Fruit fly (Drosophila melanogaster) whole organism, embryonic: ENCODE results near the gene E23.
A peak's percentile ranks its signal among the peaks of the same experiment; 100 is the strongest.

ENCODE experiments used
- Ada2b ChIP-seq: fragments of 200-800 bp; sonication (Bioruptor generic); IDR thresholded peaks from 2 replicates; pipeline ENCODE4 v1.3.6; 2022; ENCODE audit warnings: missing biosample characterization, missing genetic modification characterization
- BEAF-32 ChIP-seq: fragments of 200-800 bp; sonication (Bioruptor generic); optimal IDR thresholded peaks from 3 replicates; lab custom pipeline; 2017; ENCODE audit warnings: missing biosample characterization, missing genetic modification characterization, mild to moderate bottlenecking, moderate library complexity, missing genetic modification reagents
- Blimp-1 ChIP-seq: fragments of 200-800 bp; sonication (Bioruptor generic); optimal IDR thresholded peaks from 3 replicates; lab custom pipeline; 2018; ENCODE audit warnings: missing biosample characterization, missing genetic modification characterization, mild to moderate bottlenecking, moderate library complexity, missing genetic modification reagents
- CG11723 ChIP-seq: fragments of 200-800 bp; sonication (Bioruptor generic); optimal IDR thresholded peaks from 2 replicates; lab custom pipeline; 2017; ENCODE audit warnings: missing biosample characterization, mild to moderate bottlenecking, missing genetic modification characterization
- CG12071 ChIP-seq: fragments of 200-800 bp; sonication (Bioruptor generic); optimal IDR thresholded peaks from 3 replicates; lab custom pipeline; 2018; ENCODE audit warnings: missing biosample characterization, mild to moderate bottlenecking, missing genetic modification characterization
- CG14965 ChIP-seq: fragments of 200-800 bp; sonication (Bioruptor generic); optimal IDR thresholded peaks from 2 replicates; lab custom pipeline; 2016; ENCODE audit warnings: missing biosample characterization, missing genetic modification characterization, borderline replicate concordance
- CG15696 ChIP-seq: fragments of 200-800 bp; sonication (Bioruptor generic); optimal IDR thresholded peaks from 2 replicates; lab custom pipeline; 2019; ENCODE audit warnings: missing biosample characterization, mild to moderate bottlenecking, missing genetic modification characterization, moderate library complexity
- CG1603 ChIP-seq: fragments of 200-800 bp; sonication (Bioruptor generic); optimal IDR thresholded peaks from 2 replicates; lab custom pipeline; 2019; ENCODE audit warnings: missing biosample characterization, mild to moderate bottlenecking, missing genetic modification characterization, moderate library complexity
- CG16815 ChIP-seq: fragments of 200-800 bp; sonication (Bioruptor generic); optimal IDR thresholded peaks from 3 replicates; lab custom pipeline; 2017; ENCODE audit warnings: missing biosample characterization, mild to moderate bottlenecking, missing genetic modification characterization
- CG18599 ChIP-seq: fragments of 200-800 bp; sonication (Bioruptor generic); optimal IDR thresholded peaks from 3 replicates; lab custom pipeline; 2017; ENCODE audit warnings: missing biosample characterization, missing genetic modification characterization, mild to moderate bottlenecking, moderate library complexity, missing genetic modification reagents
- CG31224 ChIP-seq: fragments of 200-800 bp; sonication (Bioruptor generic); IDR thresholded peaks from 2 replicates; pipeline ENCODE4 v1.3.6; 2022; ENCODE audit warnings: missing biosample characterization, missing genetic modification characterization
- CG34224 ChIP-seq: fragments of 200-800 bp; sonication (Bioruptor generic); IDR thresholded peaks from 3 replicates; pipeline ENCODE4 v1.3.6; 2022; ENCODE audit warnings: missing biosample characterization, missing genetic modification characterization; ENCODE audit not compliant: partially characterized antibody
- CG4282 ChIP-seq: fragments of 200-800 bp; sonication (Bioruptor generic); optimal IDR thresholded peaks from 2 replicates; lab custom pipeline; 2016; ENCODE audit warnings: missing biosample characterization, missing genetic modification characterization
- CG4328 ChIP-seq: fragments of 200-800 bp; sonication (Bioruptor generic); optimal IDR thresholded peaks from 3 replicates; lab custom pipeline; 2017; ENCODE audit warnings: missing biosample characterization, missing genetic modification reagents, missing genetic modification characterization
- CG4360 ChIP-seq: fragments of 200-800 bp; sonication (Bioruptor generic); IDR thresholded peaks from 2 replicates; pipeline ENCODE4 v1.3.6; 2022; ENCODE audit warnings: missing biosample characterization, missing genetic modification characterization
- CG5953 ChIP-seq: fragments of 200-800 bp; sonication (Bioruptor generic); IDR thresholded peaks from 2 replicates; pipeline ENCODE4 v1.3.6; 2022; ENCODE audit warnings: missing biosample characterization, missing genetic modification characterization
- CG6254 ChIP-seq: fragments of 200-800 bp; sonication (Bioruptor generic); optimal IDR thresholded peaks from 3 replicates; lab custom pipeline; 2017; ENCODE audit warnings: mild to moderate bottlenecking, missing biosample characterization, missing genetic modification reagents, missing genetic modification characterization
- CG6272 ChIP-seq: fragments of 200-800 bp; sonication (Bioruptor generic); IDR thresholded peaks from 2 replicates; pipeline ENCODE4 v1.3.6; 2022; ENCODE audit warnings: missing biosample characterization, missing genetic modification characterization
- CG6854 ChIP-seq: fragments of 200-800 bp; sonication (Bioruptor generic); optimal IDR thresholded peaks from 3 replicates; lab custom pipeline; 2017; ENCODE audit warnings: missing biosample characterization, mild to moderate bottlenecking, missing genetic modification characterization
- CG7987 ChIP-seq: fragments of 200-800 bp; sonication (Bioruptor generic); optimal IDR thresholded peaks from 2 replicates; lab custom pipeline; 2018; ENCODE audit warnings: missing biosample characterization, mild to moderate bottlenecking, missing genetic modification characterization, moderate library complexity
- CG8944 ChIP-seq: fragments of 200-800 bp; sonication (Bioruptor generic); optimal IDR thresholded peaks from 3 replicates; lab custom pipeline; 2016; ENCODE audit warnings: missing biosample characterization, missing genetic modification characterization
- CG9609 ChIP-seq: fragments of 200-800 bp; sonication (Bioruptor generic); optimal IDR thresholded peaks from 3 replicates; lab custom pipeline; 2016; ENCODE audit warnings: missing biosample characterization, missing genetic modification characterization
- CHES-1-like ChIP-seq: fragments of 200-800 bp; sonication (Bioruptor generic); optimal IDR thresholded peaks from 2 replicates; lab custom pipeline; 2016; ENCODE audit warnings: missing biosample characterization, missing genetic modification characterization
- CrebB ChIP-seq: fragments of 200-800 bp; sonication (Bioruptor generic); optimal IDR thresholded peaks from 3 replicates; lab custom pipeline; 2018; ENCODE audit warnings: missing biosample characterization, mild to moderate bottlenecking, missing genetic modification characterization
- Elba2 ChIP-seq: fragments of 200-800 bp; sonication (Bioruptor generic); optimal IDR thresholded peaks from 3 replicates; lab custom pipeline; 2016; ENCODE audit warnings: missing biosample characterization, missing genetic modification characterization
- Ets65A ChIP-seq: fragments of 200-800 bp; sonication (Bioruptor generic); peaks from one replicate; lab custom pipeline; 2016; ENCODE audit warnings: missing biosample characterization, missing genetic modification characterization
- Gsc ChIP-seq: fragments of 200-800 bp; sonication (Bioruptor generic); IDR thresholded peaks from 2 replicates; pipeline ENCODE4 v1.3.6; 2022; ENCODE audit warnings: missing biosample characterization, missing genetic modification characterization
- HHEX ChIP-seq: fragments of 200-800 bp; sonication (Bioruptor generic); optimal IDR thresholded peaks from 3 replicates; lab custom pipeline; 2017; ENCODE audit warnings: missing biosample characterization, mild to moderate bottlenecking, missing genetic modification characterization, missing genetic modification reagents
- HLH54F ChIP-seq: fragments of 200-800 bp; sonication (Bioruptor generic); optimal IDR thresholded peaks from 3 replicates; lab custom pipeline; 2016; ENCODE audit warnings: missing biosample characterization, missing genetic modification characterization
- Lhr ChIP-seq: fragments of 200-800 bp; sonication (Bioruptor generic); optimal IDR thresholded peaks from 3 replicates; lab custom pipeline; 2017; ENCODE audit warnings: mild to moderate bottlenecking, missing biosample characterization, missing genetic modification reagents, missing genetic modification characterization
- MESR4 ChIP-seq: fragments of 200-800 bp; sonication (Bioruptor generic); optimal IDR thresholded peaks from 2 replicates; lab custom pipeline; 2018; ENCODE audit warnings: missing biosample characterization, mild to moderate bottlenecking, missing genetic modification characterization, moderate library complexity
- Mrtf ChIP-seq: fragments of 200-800 bp; sonication (Bioruptor generic); IDR thresholded peaks from 3 replicates; pipeline ENCODE4 v1.3.6; 2022; ENCODE audit warnings: missing biosample characterization, missing genetic modification characterization
- Nf-YB ChIP-seq: fragments of 200-800 bp; sonication (Bioruptor generic); optimal IDR thresholded peaks from 3 replicates; lab custom pipeline; 2019; ENCODE audit warnings: missing biosample characterization, mild to moderate bottlenecking, missing genetic modification characterization, moderate library complexity
- Poxn ChIP-seq: fragments of 200-800 bp; sonication (Bioruptor generic); IDR thresholded peaks from 2 replicates; pipeline ENCODE4 v1.3.6; 2022; ENCODE audit warnings: missing biosample characterization, missing genetic modification characterization
- Ssrp ChIP-seq: fragments of 200-800 bp; sonication (Bioruptor generic); optimal IDR thresholded peaks from 2 replicates; lab custom pipeline; 2018; ENCODE audit warnings: missing biosample characterization, mild to moderate bottlenecking, missing genetic modification characterization, moderate library complexity
- ase ChIP-seq: fragments of 200-800 bp; sonication (Bioruptor generic); IDR thresholded peaks from 3 replicates; pipeline ENCODE4 v1.3.6; 2022; ENCODE audit warnings: missing biosample characterization, missing genetic modification characterization
- bcd ChIP-seq: fragments of 200-800 bp; sonication (Bioruptor generic); optimal IDR thresholded peaks from 2 replicates; lab custom pipeline; 2017; ENCODE audit warnings: missing biosample characterization, mild to moderate bottlenecking, missing genetic modification characterization
- br ChIP-seq: fragments of >200 bp; optimal IDR thresholded peaks from 2 replicates; lab custom pipeline; 2017
- btn ChIP-seq: fragments of 200-800 bp; sonication (Bioruptor generic); optimal IDR thresholded peaks from 2 replicates; lab custom pipeline; 2016; ENCODE audit warnings: missing biosample characterization, missing genetic modification characterization
- chif ChIP-seq, 2 experiments: fragments of 200-800 bp; sonication (Bioruptor generic); optimal IDR thresholded peaks; 3 replicates each; lab custom pipeline; 2016; ENCODE audit warnings: missing biosample characterization in 2 of 2, missing genetic modification characterization in 2 of 2
- corto ChIP-seq: fragments of 200-800 bp; sonication (Bioruptor generic); optimal IDR thresholded peaks from 2 replicates; lab custom pipeline; 2016; ENCODE audit warnings: missing biosample characterization, mild to moderate bottlenecking, missing genetic modification characterization, moderate library complexity
- disco-r ChIP-seq: fragments of 200-800 bp; sonication (Bioruptor generic); optimal IDR thresholded peaks from 2 replicates; lab custom pipeline; 2016; ENCODE audit warnings: missing biosample characterization, missing genetic modification characterization
- dmrt99B ChIP-seq: fragments of 200-800 bp; sonication (Bioruptor generic); optimal IDR thresholded peaks from 2 replicates; lab custom pipeline; 2018; ENCODE audit warnings: missing biosample characterization, mild to moderate bottlenecking, missing genetic modification characterization, moderate library complexity
- en ChIP-seq: fragments of 200-800 bp; sonication (Bioruptor generic); optimal IDR thresholded peaks from 2 replicates; lab custom pipeline; 2016; ENCODE audit warnings: missing biosample characterization, missing genetic modification characterization
- eyg ChIP-seq: fragments of 200-800 bp; sonication (Bioruptor generic); optimal IDR thresholded peaks from 3 replicates; lab custom pipeline; 2016; ENCODE audit warnings: missing biosample characterization, missing genetic modification characterization
- gsb ChIP-seq: fragments of 200-800 bp; sonication (Bioruptor generic); IDR thresholded peaks from 2 replicates; pipeline ENCODE4 v1.3.6; 2022; ENCODE audit warnings: missing biosample characterization, missing genetic modification characterization
- insv ChIP-seq, 2 experiments: fragments of 200-800 bp; sonication (Bioruptor generic); optimal IDR thresholded peaks; 3 replicates each; lab custom pipeline; 2016 to 2018; ENCODE audit warnings: missing biosample characterization in 2 of 2, missing genetic modification characterization in 2 of 2
- lab ChIP-seq: fragments of 200-800 bp; sonication (Bioruptor generic); optimal IDR thresholded peaks from 3 replicates; lab custom pipeline; 2017; ENCODE audit warnings: missing biosample characterization, missing genetic modification characterization, mild to moderate bottlenecking, moderate library complexity, missing genetic modification reagents
- mam ChIP-seq: fragments of 200-800 bp; sonication (Bioruptor generic); optimal IDR thresholded peaks from 3 replicates; lab custom pipeline; 2016; ENCODE audit warnings: missing biosample characterization, missing genetic modification characterization

The E23 gene

dm6 chr2L:3323319-3324287 lies 31.0 kb downstream of the E23 start, which contains the start of gene CG33281 (continued):
- TF ChIP-seq Poxn (no peak), disco-r (GFP tag; lab: Kevin White, UChicago) (no peak), CG4360 (GFP tag; lab: Robert Waterston, UW) (no peak), CG34224 (GFP tag; lab: Robert Waterston, UW) (no peak), HHEX (GFP tag; lab: Kevin White, UChicago) (peak; percentile 75), Mrtf (no peak), ase (no peak), corto (GFP tag; lab: Kevin White, UChicago) (no peak), CG14965 (GFP tag; lab: Kevin White, UChicago) (no peak), chif (GFP tag; optimal IDR thresholded peaks at IDR 0.05; lab: Kevin White, UChicago) (no peak), CG4328 (peak; percentile 63), CG5953 (GFP tag; lab: Robert Waterston, UW) (no peak), bcd (GFP tag; lab: Kevin White, UChicago) (no peak), Elba2 (no peak), CG11723 (no peak), insv (GFP tag; optimal IDR thresholded peaks at IDR 0.05; lab: Kevin White, UChicago) (no peak), eyg (GFP tag; lab: Kevin White, UChicago) (no peak), Ada2b (GFP tag; lab: Robert Waterston, UW) (no peak), gsb (GFP tag; lab: Robert Waterston, UW) (0 out of 2 replicates have a peak, but pooled peaks have one; percentile 28), MESR4 (GFP tag; lab: Kevin White, UChicago) (no peak), CG7987 (GFP tag; lab: Kevin White, UChicago) (peak; percentile 52), Blimp-1 (GFP tag; lab: Kevin White, UChicago) (peak; percentile 35), en (no peak), HLH54F (GFP tag; lab: Kevin White, UChicago) (no peak), CG8944 (no peak), btn (GFP tag; lab: Kevin White, UChicago) (no peak), mam (GFP tag; lab: Kevin White, UChicago) (no peak), CG6272 (GFP tag; lab: Robert Waterston, UW) (no peak), Ets65A (no peak), CG18599 (GFP tag; lab: Kevin White, UChicago) (peak; percentile 49), CG9609 (no peak), Gsc (GFP tag; lab: Robert Waterston, UW) (no peak), lab (GFP tag; lab: Kevin White, UChicago) (peak; percentile 63), CHES-1-like (GFP tag; lab: Kevin White, UChicago) (no peak), Lhr (GFP tag; lab: Kevin White, UChicago) (no peak), CG6254 (GFP tag; lab: Kevin White, UChicago) (no peak), dmrt99B (tag; lab: Kevin White, UChicago) (peak; percentile 11), CG12071 (GFP tag; lab: Kevin White, UChicago) (peak; percentile 73), CG4282 (GFP tag; lab: Kevin White, UChicago) (no peak), BEAF-32 (GFP tag; lab: Kevin White, UChicago) (no peak), Ssrp (tag; lab: Kevin White, UChicago) (no peak), CG1603 (no peak), CrebB (tag; lab: Kevin White, UChicago) (no peak), CG16815 (GFP tag; lab: Kevin White, UChicago) (no peak), br (lab: Kevin White, UChicago) (no peak), CG31224 (GFP tag; lab: Robert Waterston, UW) (no peak), CG15696 (no peak), CG6854 (no peak), Nf-YB (GFP tag; lab: Kevin White, UChicago) (no peak)
